Worm (Caenorhabditis elegans) whole organism, L4 larva: ENCODE data around the gene Y59E1A.4.
A peak's percentile ranks its signal among the peaks of the same experiment; 100 is the strongest.

Source experiments
- D1046.2 ChIP-seq: fragments of 200-800 bp; sonication (Bioruptor generic); IDR thresholded peaks from 2 replicates; pipeline ENCODE4 v1.3.6; 2022; ENCODE audit warnings: missing genetic modification characterization, missing compliant biosample characterization
- F44E2.7 ChIP-seq: fragments of 200-800 bp; sonication (Bioruptor generic); IDR thresholded peaks from 2 replicates; pipeline ENCODE4 v2.1.2; 2022; ENCODE audit warnings: missing genetic modification characterization, missing compliant biosample characterization
- Y48G9A.11 ChIP-seq: fragments of 200-800 bp; sonication (Bioruptor generic); IDR thresholded peaks from 2 replicates; pipeline ENCODE4 v1.3.6; 2022; ENCODE audit warnings: missing genetic modification reagents, missing genetic modification characterization, missing compliant biosample characterization
- aha-1 ChIP-seq: fragments of 150-350 bp; peaks from one replicate; lab custom pipeline; 2014; ENCODE audit warnings: missing biosample characterization, missing genetic modification characterization
- ama-1 ChIP-seq: fragments of 150-350 bp; optimal IDR thresholded peaks from 2 replicates; lab custom pipeline; 2014; ENCODE audit warnings: inconsistent platforms, mixed read lengths
- ceh-20 ChIP-seq: fragments of 200-800 bp; sonication (Bioruptor generic); IDR thresholded peaks from 2 replicates; pipeline ENCODE4 v1.3.6; 2022; ENCODE audit warnings: missing genetic modification reagents, missing genetic modification characterization, missing compliant biosample characterization
- ceh-44 ChIP-seq: fragments of 200-800 bp; sonication (Bioruptor generic); IDR thresholded peaks from 2 replicates; pipeline ENCODE4 v1.3.6; 2022; ENCODE audit warnings: missing genetic modification reagents, missing genetic modification characterization, missing compliant biosample characterization
- ceh-82 ChIP-seq: sonication (generic microtip); optimal IDR thresholded peaks from 2 replicates; lab custom pipeline; 2017; ENCODE audit warnings: missing biosample characterization, missing genetic modification characterization
- ces-1 ChIP-seq: fragments of 150-350 bp; sonication (generic microtip); optimal IDR thresholded peaks from 4 replicates; lab custom pipeline; 2014; ENCODE audit warnings: missing biosample characterization, missing genetic modification reagents, missing genetic modification characterization
- daf-16 ChIP-seq, 3 experiments: sonication (generic microtip); optimal IDR thresholded peaks; 2 replicates each; lab custom pipeline; 2016 to 2017; ENCODE audit warnings: missing genetic modification characterization in 3 of 3, missing genetic modification reagents in 3 of 3, mild to moderate bottlenecking in 2 of 3, missing compliant biosample characterization in 2 of 3, missing biosample characterization in 1 of 3, moderate library complexity in 1 of 3
- dmd-6 ChIP-seq: fragments of 200-800 bp; sonication (Bioruptor generic); IDR thresholded peaks from 2 replicates; pipeline ENCODE4 v1.3.6; 2022; ENCODE audit warnings: missing genetic modification reagents, missing genetic modification characterization, missing compliant biosample characterization
- dmd-8 ChIP-seq: fragments of 200-800 bp; sonication (Bioruptor generic); IDR thresholded peaks from 2 replicates; pipeline ENCODE4 v1.3.6; 2022; ENCODE audit warnings: missing genetic modification characterization, missing compliant biosample characterization
- egl-27 ChIP-seq: sonication (generic microtip); optimal IDR thresholded peaks from 3 replicates; lab custom pipeline; 2017; ENCODE audit warnings: missing biosample characterization, missing genetic modification reagents, missing genetic modification characterization
- egl-43 ChIP-seq: fragments of 200-800 bp; sonication (Bioruptor generic); IDR thresholded peaks from 2 replicates; pipeline ENCODE4 v1.3.6; 2022; ENCODE audit warnings: missing genetic modification reagents, missing genetic modification characterization, missing compliant biosample characterization
- hif-1 ChIP-seq, 2 experiments: sonication (generic microtip); optimal IDR thresholded peaks; 2 replicates each; lab custom pipeline; 2016 to 2017; ENCODE audit warnings: missing compliant biosample characterization in 2 of 2, missing genetic modification characterization in 2 of 2, missing genetic modification reagents in 2 of 2, missing genotype in 2 of 2, mild to moderate bottlenecking in 1 of 2
- hlh-11 ChIP-seq: fragments of 200-800 bp; sonication (Bioruptor generic); optimal IDR thresholded peaks from 2 replicates; lab custom pipeline; 2018; ENCODE audit warnings: mild to moderate bottlenecking, missing genetic modification characterization, missing compliant biosample characterization
- hlh-30 ChIP-seq: sonication (generic microtip); optimal IDR thresholded peaks from 2 replicates; lab custom pipeline; 2017; ENCODE audit warnings: antibody characterized with exemption, mild to moderate bottlenecking, missing genetic modification characterization, missing compliant biosample characterization; ENCODE audit not compliant: insufficient read depth
- hmg-1.1 ChIP-seq: fragments of 200-800 bp; sonication (Bioruptor generic); IDR thresholded peaks from 2 replicates; pipeline ENCODE4 v1.3.6; 2022; ENCODE audit warnings: missing genetic modification reagents, missing genetic modification characterization, missing compliant biosample characterization
- lin-1 ChIP-seq: fragments of 200-800 bp; sonication (Bioruptor generic); IDR thresholded peaks from 2 replicates; pipeline ENCODE4 v1.3.6; 2022; ENCODE audit warnings: missing genetic modification reagents, missing genetic modification characterization, missing compliant biosample characterization
- lin-13 ChIP-seq: fragments of 150-350 bp; optimal IDR thresholded peaks from 2 replicates; lab custom pipeline; 2014; ENCODE audit warnings: missing biosample characterization, missing genetic modification reagents, missing genetic modification characterization
- lin-15B ChIP-seq: fragments of 150-350 bp; sonication (generic microtip); optimal IDR thresholded peaks from 3 replicates; lab custom pipeline; 2014; ENCODE audit warnings: missing biosample characterization, missing genetic modification characterization
- lin-38 ChIP-seq: fragments of 200-800 bp; sonication (Bioruptor generic); IDR thresholded peaks from 2 replicates; pipeline ENCODE4 v1.3.6; 2022; ENCODE audit warnings: missing genetic modification reagents, missing genetic modification characterization, missing compliant biosample characterization
- lin-39 ChIP-seq: fragments of 150-350 bp; optimal IDR thresholded peaks from 2 replicates; lab custom pipeline; 2014; ENCODE audit warnings: missing biosample characterization, missing genetic modification reagents, missing genetic modification characterization
- lir-3 ChIP-seq: sonication (generic microtip); optimal IDR thresholded peaks from 2 replicates; lab custom pipeline; 2016; ENCODE audit warnings: mild to moderate bottlenecking, missing genetic modification characterization, missing compliant biosample characterization
- mdl-1 ChIP-seq, 2 experiments: fragments of 150-350 bp in 1 of 2; sonication (generic microtip) in 1 of 2; optimal IDR thresholded peaks; 2 replicates each; lab custom pipeline; 2014 to 2017; ENCODE audit warnings: missing biosample characterization in 2 of 2, missing genetic modification characterization in 2 of 2
- mdt-29 ChIP-seq: fragments of 200-800 bp; sonication (Bioruptor generic); IDR thresholded peaks from 2 replicates; pipeline ENCODE4 v1.3.6; 2022; ENCODE audit warnings: missing genetic modification reagents, missing genetic modification characterization, missing compliant biosample characterization
- nhr-111 ChIP-seq: fragments of 200-800 bp; sonication (Bioruptor generic); optimal IDR thresholded peaks from 2 replicates; lab custom pipeline; 2018; ENCODE audit warnings: mild to moderate bottlenecking, missing genetic modification characterization, missing compliant biosample characterization
- nhr-237 ChIP-seq: sonication (generic microtip); optimal IDR thresholded peaks from 2 replicates; lab custom pipeline; 2017; ENCODE audit warnings: missing biosample characterization, missing genetic modification characterization
- nhr-25 ChIP-seq: sonication (generic microtip); optimal IDR thresholded peaks from 2 replicates; lab custom pipeline; 2017; ENCODE audit warnings: missing genetic modification characterization, mild to moderate bottlenecking, missing compliant biosample characterization, antibody characterized with exemption, moderate library complexity, borderline replicate concordance; ENCODE audit not compliant: insufficient read depth
- nhr-28 ChIP-seq: fragments of 150-350 bp; optimal IDR thresholded peaks from 2 replicates; lab custom pipeline; 2014; ENCODE audit warnings: missing biosample characterization, missing genetic modification characterization
- nhr-6 ChIP-seq: fragments of 150-350 bp; optimal IDR thresholded peaks from 2 replicates; lab custom pipeline; 2014; ENCODE audit warnings: missing biosample characterization, missing genetic modification characterization
- sdz-12 ChIP-seq: fragments of 200-800 bp; sonication (Bioruptor generic); optimal IDR thresholded peaks from 2 replicates; lab custom pipeline; 2018; ENCODE audit warnings: mild to moderate bottlenecking, missing genetic modification characterization, missing compliant biosample characterization
- set-16 ChIP-seq: fragments of 200-800 bp; sonication (Bioruptor generic); IDR thresholded peaks from 2 replicates; pipeline ENCODE4 v1.3.6; 2022; ENCODE audit warnings: missing genetic modification reagents, missing genetic modification characterization, missing compliant biosample characterization
- skn-1 ChIP-seq: fragments of 150-350 bp; optimal IDR thresholded peaks from 2 replicates; lab custom pipeline; 2014; ENCODE audit warnings: missing biosample characterization, missing genetic modification characterization
- spr-1 ChIP-seq: sonication (generic microtip); optimal IDR thresholded peaks from 2 replicates; lab custom pipeline; 2016; ENCODE audit warnings: mild to moderate bottlenecking, missing genetic modification characterization, missing compliant biosample characterization
- unc-39 ChIP-seq: sonication (generic microtip); optimal IDR thresholded peaks from 2 replicates; lab custom pipeline; 2017; ENCODE audit warnings: missing biosample characterization, missing genetic modification characterization
- unc-62 ChIP-seq, 3 experiments: fragments of 150-350 bp in 1 of 3; sonication (generic microtip); optimal IDR thresholded peaks in 2 of 3; peaks in 1 of 3; 1 replicate in 1 of 3; 2 replicates in 2 of 3; lab custom pipeline; 2014 to 2017; ENCODE audit warnings: missing biosample characterization in 3 of 3, missing genetic modification characterization in 3 of 3, missing genetic modification reagents in 3 of 3, missing genotype in 1 of 3
- ztf-7 ChIP-seq: fragments of 150-350 bp; optimal IDR thresholded peaks from 2 replicates; lab custom pipeline; 2014; ENCODE audit warnings: missing biosample characterization, missing genetic modification characterization

Y59E1A.4 gene

ce11 chrX:1964828-1965227 is 25.0 kb upstream of the Y59E1A.4 start (continued):
- TF ChIP-seq lir-3 (tag; lab: Kevin White, UChicago) (no peak), mdl-1 (tag; optimal IDR thresholded peaks at IDR 0.05; lab: Kevin White, UChicago) (peak in 1 of 2 experiments; percentile 37), lin-1 (GFP tag; lab: Robert Waterston, UW) (no peak)
- TF ChIP-seq, all 104 proteins: peak for 9

ce11 chrX:1964411-1964810 is 24.6 kb upstream of the Y59E1A.4 start:
- no peak for TF ChIP-seq Y48G9A.11 (GFP tag; lab: Robert Waterston, UW)
- TF ChIP-seq dmd-6 (GFP tag; lab: Robert Waterston, UW), result no peak
- no peak for TF ChIP-seq unc-39 (tag; lab: Kevin White, UChicago)
- no peak for TF ChIP-seq egl-27 (tag; lab: Kevin White, UChicago)
- TF ChIP-seq nhr-6 (tag; lab: Kevin White, UChicago), result no peak
- no peak for TF ChIP-seq nhr-111 (GFP tag; lab: Kevin White, UChicago)
- TF ChIP-seq ceh-20, result no peak
- no peak for TF ChIP-seq ceh-82 (tag; lab: Kevin White, UChicago)
- no peak for TF ChIP-seq ama-1 (lab: Kevin White, UChicago)
- peak in 1 of 2 experiments; percentile 19 for TF ChIP-seq unc-62 (GFP tag; optimal IDR thresholded peaks at IDR 0.05 in 1 of 2; lab: Kevin White, UChicago)
- TF ChIP-seq unc-62 (tag; optimal IDR thresholded peaks at IDR 0.05; lab: Kevin White, UChicago), result no peak
- no peak for TF ChIP-seq sdz-12 (GFP tag; lab: Kevin White, UChicago)
- TF ChIP-seq hlh-11 (tag; lab: Kevin White, UChicago), result no peak
- TF ChIP-seq ceh-44, result no peak
- TF ChIP-seq lin-13 (GFP tag; lab: Kevin White, UChicago), result no peak
- TF ChIP-seq lin-39, result no peak
- peak; percentile 74 for TF ChIP-seq set-16 (GFP tag; lab: Robert Waterston, UW)
- TF ChIP-seq nhr-28, result no peak
- peak; percentile 28 for TF ChIP-seq aha-1 (tag; lab: Kevin White, UChicago)
- no peak for TF ChIP-seq lin-38 (GFP tag; lab: Robert Waterston, UW)
- TF ChIP-seq dmd-8 (GFP tag; lab: Robert Waterston, UW), result no peak
- no peak for TF ChIP-seq hlh-30
- no peak for TF ChIP-seq nhr-237 (tag; lab: Kevin White, UChicago)
- no peak for TF ChIP-seq hmg-1.1 (GFP tag; lab: Robert Waterston, UW)
- TF ChIP-seq daf-16 (GFP tag; optimal IDR thresholded peaks at IDR 0.05; lab: Kevin White, UChicago), result no peak
- no peak for TF ChIP-seq daf-16 (tag; optimal IDR thresholded peaks at IDR 0.05; lab: Kevin White, UChicago)
- no peak for TF ChIP-seq hif-1 (tag; optimal IDR thresholded peaks at IDR 0.05; lab: Kevin White, UChicago)

- TF ChIP-seq ces-1 (no peak), unc-62 (GFP tag; optimal IDR thresholded peaks at IDR 0.05 in 1 of 2; lab: Kevin White, UChicago) (no peak), unc-62 (tag; optimal IDR thresholded peaks at IDR 0.05; lab: Kevin White, UChicago) (no peak), F44E2.7 (GFP tag; lab: Robert Waterston, UW) (no peak), ztf-7 (tag; lab: Kevin White, UChicago) (no peak), mdt-29 (no peak), nhr-25 (tag; lab: Kevin White, UChicago) (no peak), hlh-11 (tag; lab: Kevin White, UChicago) (no peak), D1046.2 (no peak), egl-43 (GFP tag; lab: Robert Waterston, UW) (no peak), skn-1 (tag; lab: Kevin White, UChicago) (no peak), spr-1 (no peak), lin-15B (no peak)
Observed at ce11 chrX:1962273-1962672, 22.5 kb upstream of the Y59E1A.4 start, which contains the start of gene F52D2.7. TSS of gene F52D2.7 (plus strand) at chrX:1962573.
